Worm (Caenorhabditis elegans) whole organism, L3 larva: ENCODE results near the gene M04B2.7.

Experiments used
- R02D3.7 ChIP-seq: fragments of 150-350 bp; optimal IDR thresholded peaks from 2 replicates; lab custom pipeline; 2014; ENCODE audit warnings: missing biosample characterization, missing genetic modification characterization
- ZK546.5 ChIP-seq: sonication (generic microtip); optimal IDR thresholded peaks from 2 replicates; lab custom pipeline; 2017; ENCODE audit warnings: missing biosample characterization, missing genetic modification characterization
- aly-2 ChIP-seq: fragments of 150-350 bp; optimal IDR thresholded peaks from 2 replicates; lab custom pipeline; 2014; ENCODE audit warnings: missing biosample characterization, missing genetic modification characterization
- ceh-28 ChIP-seq: fragments of 150-350 bp; optimal IDR thresholded peaks from 2 replicates; lab custom pipeline; 2014; ENCODE audit warnings: missing biosample characterization, missing genetic modification reagents, missing genetic modification characterization
- ceh-82 ChIP-seq: fragments of 150-350 bp; optimal IDR thresholded peaks from 2 replicates; lab custom pipeline; 2014; ENCODE audit warnings: missing biosample characterization, missing genetic modification characterization
- ceh-9 ChIP-seq: sonication (generic microtip); optimal IDR thresholded peaks from 2 replicates; lab custom pipeline; 2018; ENCODE audit warnings: missing biosample characterization, missing genetic modification characterization
- daf-12 ChIP-seq: fragments of 150-350 bp; optimal IDR thresholded peaks from 2 replicates; lab custom pipeline; 2014; ENCODE audit warnings: missing biosample characterization, missing genetic modification reagents, missing genetic modification characterization
- egl-27 ChIP-seq: sonication (generic microtip); optimal IDR thresholded peaks from 4 replicates; lab custom pipeline; 2017; ENCODE audit warnings: missing biosample characterization, missing genetic modification reagents, missing genetic modification characterization
- egl-5 ChIP-seq: fragments of 150-350 bp; optimal IDR thresholded peaks from 2 replicates; lab custom pipeline; 2017; ENCODE audit warnings: missing biosample characterization, missing genetic modification reagents, missing genetic modification characterization, inconsistent platforms
- elt-1 ChIP-seq: fragments of 150-350 bp; optimal IDR thresholded peaks from 2 replicates; lab custom pipeline; 2014; ENCODE audit warnings: missing biosample characterization, missing genetic modification characterization
- elt-2 ChIP-seq: sonication (generic microtip); optimal IDR thresholded peaks from 2 replicates; lab custom pipeline; 2016; ENCODE audit warnings: missing genetic modification reagents, mild to moderate bottlenecking, missing genetic modification characterization, missing compliant biosample characterization
- elt-3 ChIP-seq, 3 experiments: fragments of 150-350 bp in 1 of 3; sonication (generic microtip) in 2 of 3; optimal IDR thresholded peaks; 2 replicates in 2 of 3; 4 replicates in 1 of 3; lab custom pipeline; 2014 to 2017; ENCODE audit warnings: missing biosample characterization in 3 of 3, missing genetic modification characterization in 3 of 3
- eor-1 ChIP-seq, 2 experiments: fragments of 150-350 bp; optimal IDR thresholded peaks; 2 replicates each; lab custom pipeline; 2014 to 2018; ENCODE audit warnings: missing biosample characterization in 2 of 2, missing genetic modification characterization in 2 of 2
- fkh-10 ChIP-seq: sonication (generic microtip); optimal IDR thresholded peaks from 2 replicates; lab custom pipeline; 2017; ENCODE audit warnings: missing biosample characterization, missing genetic modification reagents, missing genetic modification characterization
- fos-1 ChIP-seq: fragments of 150-350 bp; optimal IDR thresholded peaks from 2 replicates; lab custom pipeline; 2014; ENCODE audit warnings: missing biosample characterization, missing genetic modification characterization
- hmg-11 ChIP-seq: sonication (generic microtip); optimal IDR thresholded peaks from 2 replicates; lab custom pipeline; 2016; ENCODE audit warnings: missing genetic modification characterization, missing compliant biosample characterization
- lin-15B ChIP-seq: fragments of 150-350 bp; optimal IDR thresholded peaks from 2 replicates; lab custom pipeline; 2014; ENCODE audit warnings: missing biosample characterization, missing genetic modification characterization
- lin-39 ChIP-seq: fragments of 150-350 bp; optimal IDR thresholded peaks from 2 replicates; lab custom pipeline; 2018; ENCODE audit warnings: missing biosample characterization, missing genetic modification reagents, missing genetic modification characterization
- lsy-12 ChIP-seq: sonication (generic microtip); optimal IDR thresholded peaks from 2 replicates; lab custom pipeline; 2016; ENCODE audit warnings: mild to moderate bottlenecking, missing genetic modification characterization, missing compliant biosample characterization
- mdl-1 ChIP-seq: fragments of 150-350 bp; optimal IDR thresholded peaks from 2 replicates; lab custom pipeline; 2014; ENCODE audit warnings: missing biosample characterization, missing genetic modification characterization
- mml-1 ChIP-seq: fragments of 150-350 bp; sonication (generic microtip); optimal IDR thresholded peaks from 3 replicates; lab custom pipeline; 2014; ENCODE audit warnings: missing biosample characterization, missing genetic modification characterization
- nfya-1 ChIP-seq: sonication (generic microtip); optimal IDR thresholded peaks from 2 replicates; lab custom pipeline; 2017; ENCODE audit warnings: missing genetic modification characterization, mild to moderate bottlenecking, missing compliant biosample characterization, antibody characterized with exemption, moderate library complexity; ENCODE audit not compliant: insufficient read depth
- nhr-11 ChIP-seq: fragments of 150-350 bp; optimal IDR thresholded peaks from 2 replicates; lab custom pipeline; 2014; ENCODE audit warnings: missing biosample characterization, missing genetic modification characterization
- nhr-12 ChIP-seq: fragments of 150-350 bp; optimal IDR thresholded peaks from 2 replicates; lab custom pipeline; 2014; ENCODE audit warnings: missing biosample characterization, missing genetic modification characterization
- nhr-23 ChIP-seq: fragments of 150-350 bp; optimal IDR thresholded peaks from 2 replicates; lab custom pipeline; 2014; ENCODE audit warnings: missing biosample characterization, missing genetic modification reagents, missing genetic modification characterization
- nhr-237 ChIP-seq: fragments of 150-350 bp; optimal IDR thresholded peaks from 2 replicates; lab custom pipeline; 2014; ENCODE audit warnings: missing biosample characterization, missing genetic modification characterization
- nhr-25 ChIP-seq: sonication (generic microtip); optimal IDR thresholded peaks from 2 replicates; lab custom pipeline; 2017; ENCODE audit warnings: missing biosample characterization, missing genetic modification characterization
- nhr-28 ChIP-seq: fragments of 150-350 bp; optimal IDR thresholded peaks from 2 replicates; lab custom pipeline; 2014; ENCODE audit warnings: missing biosample characterization, missing genetic modification characterization
- nhr-43 ChIP-seq: sonication (generic microtip); optimal IDR thresholded peaks from 2 replicates; lab custom pipeline; 2016; ENCODE audit warnings: mild to moderate bottlenecking, missing genetic modification characterization, missing compliant biosample characterization; ENCODE audit not compliant: poor library complexity, severe bottlenecking
- nhr-67 ChIP-seq: fragments of 150-350 bp; optimal IDR thresholded peaks from 2 replicates; lab custom pipeline; 2014; ENCODE audit warnings: missing biosample characterization, missing genetic modification characterization
- nhr-77 ChIP-seq: fragments of 150-350 bp; optimal IDR thresholded peaks from 2 replicates; lab custom pipeline; 2014; ENCODE audit warnings: missing biosample characterization, missing genetic modification characterization
- pha-4 ChIP-seq: fragments of 150-350 bp; optimal IDR thresholded peaks from 2 replicates; lab custom pipeline; 2014; ENCODE audit warnings: missing biosample characterization, missing genetic modification reagents, missing genetic modification characterization
- pqm-1 ChIP-seq: fragments of 150-350 bp; optimal IDR thresholded peaks from 2 replicates; lab custom pipeline; 2017; ENCODE audit warnings: missing biosample characterization, missing genetic modification characterization, inconsistent platforms
- sea-2 ChIP-seq: fragments of 150-350 bp; sonication (generic microtip); optimal IDR thresholded peaks from 4 replicates; lab custom pipeline; 2014; ENCODE audit warnings: missing biosample characterization, missing genetic modification reagents, missing genetic modification characterization
- skn-1 ChIP-seq: fragments of 150-350 bp; optimal IDR thresholded peaks from 2 replicates; lab custom pipeline; 2014; ENCODE audit warnings: missing biosample characterization, missing genetic modification characterization
- snpc-4 ChIP-seq: fragments of 150-350 bp; optimal IDR thresholded peaks from 2 replicates; lab custom pipeline; 2014; ENCODE audit warnings: missing biosample characterization, missing genetic modification characterization
- tbx-2 ChIP-seq: sonication (generic microtip); optimal IDR thresholded peaks from 2 replicates; lab custom pipeline; 2016; ENCODE audit warnings: mild to moderate bottlenecking, missing genetic modification characterization, missing compliant biosample characterization
- unc-39 ChIP-seq: sonication (generic microtip); optimal IDR thresholded peaks from 4 replicates; lab custom pipeline; 2017; ENCODE audit warnings: missing biosample characterization, missing genetic modification characterization
- unc-62 ChIP-seq: fragments of 150-350 bp; sonication (generic microtip); optimal IDR thresholded peaks from 4 replicates; lab custom pipeline; 2014; ENCODE audit warnings: missing biosample characterization, missing genetic modification reagents, missing genetic modification characterization
- zag-1 ChIP-seq: fragments of 150-350 bp; optimal IDR thresholded peaks from 2 replicates; lab custom pipeline; 2014; ENCODE audit warnings: missing biosample characterization, missing genetic modification characterization
- ztf-11 ChIP-seq: fragments of 150-350 bp; optimal IDR thresholded peaks from 2 replicates; lab custom pipeline; 2014; ENCODE audit warnings: missing biosample characterization, missing genetic modification characterization
- ztf-4 ChIP-seq: fragments of 150-350 bp; optimal IDR thresholded peaks from 2 replicates; lab custom pipeline; 2014; ENCODE audit warnings: missing biosample characterization, missing genetic modification characterization

Gene M04B2.7

ce11 chrIV:11503654-11504053 lies 44.9 kb downstream of the M04B2.7 start:
- peak; percentile 53 for TF ChIP-seq nhr-23 (tag; lab: Kevin White, UChicago)
- no peak for TF ChIP-seq elt-1 (tag; lab: Kevin White, UChicago)
- TF ChIP-seq fos-1 (tag; lab: Kevin White, UChicago): no peak
- no peak for TF ChIP-seq nhr-11
- peak; percentile 13 for TF ChIP-seq ceh-28
- TF ChIP-seq, all 47 proteins: peak for 2

- TF ChIP-seq pqm-1 (tag; lab: Kevin White, UChicago): no peak
- no peak for TF ChIP-seq egl-27 (tag; lab: Kevin White, UChicago)
- TF ChIP-seq nhr-11: no peak
- TF ChIP-seq nhr-23 (tag; lab: Kevin White, UChicago): no peak
- TF ChIP-seq pha-4 (tag; lab: Kevin White, UChicago): no peak
- TF ChIP-seq nfya-1 (tag; lab: Kevin White, UChicago): no peak
- no peak for TF ChIP-seq nhr-28
- TF ChIP-seq snpc-4: no peak
- no peak for TF ChIP-seq sea-2
- no peak for TF ChIP-seq skn-1 (tag; lab: Kevin White, UChicago)
- TF ChIP-seq lsy-12 (tag; lab: Kevin White, UChicago): no peak
- TF ChIP-seq unc-62 (GFP tag; lab: Kevin White, UChicago): no peak
- no peak for TF ChIP-seq nhr-77 (tag; lab: Kevin White, UChicago)
- no peak for TF ChIP-seq R02D3.7 (tag; lab: Kevin White, UChicago)
Measured at ce11 chrIV:11500421-11500820, 48.1 kb downstream of the M04B2.7 start, which contains the start of gene H21P03.10. TSS of gene H21P03.10 (plus strand) at chrIV:11500721.

DNA sequence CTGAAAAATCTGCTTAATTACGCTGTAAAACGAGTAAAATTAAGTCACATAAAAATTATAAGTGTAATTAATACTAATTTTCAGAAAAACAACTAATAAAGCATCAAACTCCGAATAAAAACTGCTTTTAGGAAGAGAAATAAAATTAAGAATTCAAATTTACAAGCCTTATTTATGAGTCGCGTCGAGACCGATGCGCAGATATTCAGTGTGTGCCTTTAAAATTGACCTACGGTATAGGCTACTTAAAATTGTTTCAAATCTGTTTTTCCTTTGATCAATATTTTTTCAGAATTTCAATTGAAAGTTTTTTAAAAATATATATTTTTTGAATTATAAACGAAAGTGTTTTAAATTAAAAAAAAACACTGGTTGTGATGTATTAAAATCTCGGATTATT lies 50.4 kb downstream of the M04B2.7 start, which contains the start of gene sms-1:
sms-1 (minus strand) TSS at position 6 of the 400 bp plus-strand sequence.
- TF ChIP-seq fkh-10 (no peak), nhr-237 (tag; lab: Kevin White, UChicago) (no peak), sea-2 (no peak), aly-2 (tag; lab: Kevin White, UChicago) (no peak), hmg-11 (no peak), elt-3 (tag; optimal IDR thresholded peaks at IDR 0.05; lab: Kevin White, UChicago) (no peak), lsy-12 (tag; lab: Kevin White, UChicago) (no peak), nhr-23 (tag; lab: Kevin White, UChicago) (no peak), zag-1 (no peak), skn-1 (tag; lab: Kevin White, UChicago) (no peak), egl-27 (tag; lab: Kevin White, UChicago) (no peak), nfya-1 (tag; lab: Kevin White, UChicago) (no peak), ztf-11 (no peak), mdl-1 (tag; lab: Kevin White, UChicago) (no peak), mml-1 (no peak), lin-39 (tag; lab: Kevin White, UChicago) (no peak), elt-2 (tag; lab: Kevin White, UChicago) (no peak), nhr-12 (no peak), tbx-2 (no peak), daf-12 (tag; lab: Kevin White, UChicago) (no peak)

ce11 chrIV:11494924-11495323 lies 53.6 kb downstream of the M04B2.7 start:
- TF ChIP-seq lin-15B (tag; lab: Kevin White, UChicago): no peak
- TF ChIP-seq fkh-10: peak; percentile 18
- peak; percentile 45 for TF ChIP-seq lin-39 (tag; lab: Kevin White, UChicago)
- TF ChIP-seq nfya-1 (tag; lab: Kevin White, UChicago): peak; percentile 63
- no peak for TF ChIP-seq elt-2 (tag; lab: Kevin White, UChicago)
- TF ChIP-seq unc-39 (tag; lab: Kevin White, UChicago): no peak
- no peak for TF ChIP-seq nhr-25
- no peak for TF ChIP-seq nhr-43 (tag; lab: Kevin White, UChicago)
- TF ChIP-seq hmg-11: peak; percentile 59
- TF ChIP-seq ceh-9 (tag; lab: Kevin White, UChicago): no peak
- peak; percentile 34 for TF ChIP-seq elt-1 (tag; lab: Kevin White, UChicago)
- no peak for TF ChIP-seq eor-1 (tag; optimal IDR thresholded peaks at IDR 0.05; lab: Kevin White, UChicago)
- TF ChIP-seq nhr-12: no peak
- TF ChIP-seq nhr-23 (tag; lab: Kevin White, UChicago): no peak
- TF ChIP-seq nhr-67: no peak
- TF ChIP-seq fos-1 (tag; lab: Kevin White, UChicago): no peak
- TF ChIP-seq mml-1: no peak
- no peak for TF ChIP-seq egl-5 (tag; lab: Kevin White, UChicago)
- TF ChIP-seq ceh-82 (tag; lab: Kevin White, UChicago): no peak
- TF ChIP-seq pha-4 (tag; lab: Kevin White, UChicago): no peak
- TF ChIP-seq ZK546.5 (tag; lab: Kevin White, UChicago): no peak
- no peak for TF ChIP-seq ztf-4 (tag; lab: Kevin White, UChicago)
- TF ChIP-seq skn-1 (tag; lab: Kevin White, UChicago): no peak
- TF ChIP-seq tbx-2: no peak
- TF ChIP-seq elt-3 (tag; optimal IDR thresholded peaks at IDR 0.05; lab: Kevin White, UChicago): no peak
